Fruit fly (Drosophila melanogaster) S2 (cell line): ENCODE measurements around the gene CG14841.

Source experiments
- CG8478 ChIP-seq: fragments of >200 bp; optimal IDR thresholded peaks from 2 replicates; lab custom pipeline; 2018
- CTCF ChIP-seq, 2 experiments: fragments of >200 bp; optimal IDR thresholded peaks; 2 replicates each; lab custom pipeline; 2018

The CG14841 gene

DNA sequence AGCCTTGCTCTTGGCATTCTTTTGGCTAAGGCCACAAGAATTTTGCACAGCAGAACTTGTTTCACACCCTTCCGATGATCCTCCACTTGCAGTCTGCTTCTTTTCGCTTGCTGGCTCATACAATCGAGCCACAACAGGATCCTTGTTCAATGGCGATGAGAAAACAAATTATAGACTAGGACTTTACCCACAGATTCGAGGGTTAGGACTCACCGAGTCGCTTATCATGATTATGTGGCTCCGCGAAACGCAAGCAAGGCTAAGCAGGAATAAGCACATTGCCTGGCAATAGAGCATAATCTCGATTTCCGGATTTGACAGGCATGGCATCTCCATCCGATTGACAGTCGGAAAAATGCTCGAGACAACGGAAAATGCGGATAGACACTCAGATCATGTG, at the start of gene CG14841, which contains the start of gene CG14839:
Gene CG14841, minus strand, starts transcription at position 332 of the 400 bp plus-strand sequence.
Gene CG14839, plus strand, starts transcription at position 301 of the 400 bp plus-strand sequence.
- TF ChIP-seq CG8478 (lab: Kevin White, UChicago) = no peak
- TF ChIP-seq CTCF (optimal IDR thresholded peaks at IDR 0.05; lab: Kevin White, UChicago) = no peak

DNA sequence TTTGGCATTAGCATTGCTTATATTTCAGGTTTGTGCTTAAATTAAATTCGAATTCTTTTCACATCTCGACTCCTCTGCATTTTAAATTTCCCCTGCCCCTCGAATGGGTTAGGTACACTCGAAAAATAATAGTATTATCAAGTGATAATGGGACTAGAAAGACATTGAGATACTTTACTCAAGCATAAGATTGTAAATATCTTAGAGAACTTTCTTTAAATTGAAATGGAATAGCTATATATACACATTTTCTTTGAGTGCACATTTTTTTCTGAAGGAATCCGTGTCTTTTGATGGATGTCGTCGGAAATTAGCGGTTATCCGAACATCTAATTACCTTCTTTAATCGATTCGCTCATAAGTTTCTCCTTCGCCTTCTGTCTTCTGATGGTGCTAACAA, 48.8 kb upstream of the CG14841 start:
- TF ChIP-seq CG8478 (lab: Kevin White, UChicago) = no peak
- no peak for TF ChIP-seq CTCF (optimal IDR thresholded peaks at IDR 0.05; lab: Kevin White, UChicago)

DNA sequence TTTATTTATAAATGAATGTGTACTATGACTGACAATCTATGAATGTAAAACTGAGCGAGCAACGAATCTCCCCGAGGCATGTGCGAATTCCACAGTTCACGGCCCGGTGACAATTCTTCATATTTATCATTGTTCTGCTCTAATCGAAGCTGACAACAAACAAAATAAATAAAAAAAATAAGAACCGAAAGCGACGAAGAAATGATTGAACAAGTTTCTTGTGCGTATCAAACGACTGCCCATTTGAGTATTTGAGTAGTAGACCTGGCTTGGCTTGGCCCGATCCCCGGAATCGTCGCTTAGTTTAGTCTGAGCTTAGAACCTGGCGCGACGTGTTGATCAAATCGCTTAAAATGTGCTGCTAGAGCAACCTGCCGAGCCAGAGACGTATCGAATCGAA, 47.8 kb upstream of the CG14841 start, which contains the start of gene CG31321:
Gene CG31321, plus strand, starts transcription at position 301 of the 400 bp plus-strand sequence.
- TF ChIP-seq CTCF (optimal IDR thresholded peaks at IDR 0.05; lab: Kevin White, UChicago) = no peak
- no peak for TF ChIP-seq CG8478 (lab: Kevin White, UChicago)

DNA sequence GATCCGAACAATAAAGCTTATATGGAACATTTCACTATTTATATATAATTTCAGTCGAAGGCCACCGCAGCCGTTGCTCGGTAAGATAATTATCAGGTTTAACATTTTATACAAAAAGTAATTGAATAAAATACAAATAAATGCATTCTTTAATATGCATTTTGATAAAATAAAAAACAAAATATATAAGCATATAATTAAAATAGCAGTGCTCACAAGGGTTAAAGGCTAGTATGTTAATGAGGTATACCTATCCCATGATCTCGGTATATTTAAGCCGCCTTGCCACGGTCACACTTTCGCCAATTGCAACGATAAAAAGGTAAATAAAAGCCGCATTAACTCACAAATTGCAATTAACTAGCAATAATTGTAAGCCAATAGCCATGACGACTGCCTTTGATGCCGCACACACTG, 46.6 kb upstream of the CG14841 start, which contains the start of gene Polr2I:
Gene Polr2I, plus strand, starts transcription at position 289 of the 417 bp plus-strand sequence.
- TF ChIP-seq CG8478 (lab: Kevin White, UChicago) = no peak
- TF ChIP-seq CTCF (optimal IDR thresholded peaks at IDR 0.05; lab: Kevin White, UChicago) = no peak

DNA sequence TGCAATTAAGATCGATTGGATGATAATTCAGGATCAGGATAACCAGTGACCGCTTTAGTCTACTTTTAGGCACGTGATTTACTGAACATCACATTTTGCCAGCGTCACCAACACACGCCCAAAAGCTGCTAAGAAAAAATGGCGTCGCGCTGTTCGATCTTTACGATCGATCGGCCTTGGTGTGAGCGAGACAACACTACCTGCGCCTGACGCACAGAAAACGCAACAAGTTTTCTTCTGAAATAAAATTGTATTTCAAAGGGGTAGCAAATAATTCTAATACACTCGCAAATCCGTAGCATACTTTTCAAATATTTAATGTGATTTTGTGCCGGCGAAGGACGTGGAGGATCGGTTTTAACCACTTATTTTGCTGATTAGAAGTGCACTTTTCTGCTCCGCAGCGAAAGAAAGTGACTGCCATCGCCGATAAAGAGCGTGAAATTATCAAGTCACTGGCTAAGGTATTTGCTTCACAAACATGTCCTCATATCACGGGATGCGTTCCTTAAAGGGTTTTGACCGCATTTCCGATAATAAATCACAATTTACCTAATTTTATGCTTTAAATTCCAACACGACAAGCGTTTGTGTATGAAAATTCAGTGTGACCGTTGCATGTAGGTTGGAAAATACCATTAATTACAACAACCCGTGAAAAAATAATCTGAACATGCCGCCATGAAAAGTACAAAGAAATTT, 45.9 kb upstream of the CG14841 start:
- peak in 1 of 2 experiments; percentile 26 for TF ChIP-seq CTCF (optimal IDR thresholded peaks at IDR 0.05; lab: Kevin White, UChicago)
- TF ChIP-seq CG8478 (lab: Kevin White, UChicago) = no peak

DNA sequence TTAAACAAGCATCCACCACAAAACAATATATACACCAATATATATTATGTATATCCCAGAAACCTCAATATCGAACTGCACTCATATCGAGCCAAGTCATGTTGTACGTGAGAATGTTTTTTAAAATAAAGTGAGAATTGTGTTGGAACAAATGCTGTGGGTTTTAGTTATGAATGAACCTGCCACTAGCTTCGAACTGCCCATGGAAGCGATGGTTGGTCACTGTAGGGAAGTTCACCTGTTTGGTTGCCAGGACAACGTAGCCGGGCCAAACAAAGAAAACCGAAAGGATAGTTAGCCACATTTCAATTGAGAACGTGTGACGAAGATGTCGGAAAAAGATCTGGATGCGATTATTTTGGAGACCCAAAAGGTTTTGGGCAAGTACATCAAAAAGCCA, 39.9 kb upstream of the CG14841 start, which contains the start of gene IFT54:
Gene IFT54, plus strand, starts transcription at position 301 of the 400 bp plus-strand sequence.
- TF ChIP-seq CG8478 (lab: Kevin White, UChicago) (no peak), CTCF (optimal IDR thresholded peaks at IDR 0.05; lab: Kevin White, UChicago) (no peak)

DNA sequence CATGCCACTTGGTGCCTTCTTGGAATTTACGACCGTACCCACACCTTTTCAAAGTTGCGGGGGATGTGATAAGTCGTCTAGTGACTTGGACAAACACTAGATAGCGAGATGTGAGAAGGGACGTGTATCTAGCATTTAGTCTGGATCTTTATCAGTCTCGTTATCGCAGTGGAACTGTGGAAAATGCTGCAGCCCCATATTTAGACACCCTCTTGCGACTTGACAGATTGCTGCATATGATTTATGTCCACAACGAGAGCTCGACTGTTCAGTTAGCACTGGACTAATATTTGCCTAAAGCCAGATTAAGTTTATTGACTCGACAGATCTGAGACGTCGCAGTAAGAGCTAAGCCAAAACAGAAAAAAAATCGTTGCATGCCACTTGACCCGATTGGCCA, 37.7 kb upstream of the CG14841 start:
- no peak for TF ChIP-seq CTCF (optimal IDR thresholded peaks at IDR 0.05; lab: Kevin White, UChicago)
- no peak for TF ChIP-seq CG8478 (lab: Kevin White, UChicago)

DNA sequence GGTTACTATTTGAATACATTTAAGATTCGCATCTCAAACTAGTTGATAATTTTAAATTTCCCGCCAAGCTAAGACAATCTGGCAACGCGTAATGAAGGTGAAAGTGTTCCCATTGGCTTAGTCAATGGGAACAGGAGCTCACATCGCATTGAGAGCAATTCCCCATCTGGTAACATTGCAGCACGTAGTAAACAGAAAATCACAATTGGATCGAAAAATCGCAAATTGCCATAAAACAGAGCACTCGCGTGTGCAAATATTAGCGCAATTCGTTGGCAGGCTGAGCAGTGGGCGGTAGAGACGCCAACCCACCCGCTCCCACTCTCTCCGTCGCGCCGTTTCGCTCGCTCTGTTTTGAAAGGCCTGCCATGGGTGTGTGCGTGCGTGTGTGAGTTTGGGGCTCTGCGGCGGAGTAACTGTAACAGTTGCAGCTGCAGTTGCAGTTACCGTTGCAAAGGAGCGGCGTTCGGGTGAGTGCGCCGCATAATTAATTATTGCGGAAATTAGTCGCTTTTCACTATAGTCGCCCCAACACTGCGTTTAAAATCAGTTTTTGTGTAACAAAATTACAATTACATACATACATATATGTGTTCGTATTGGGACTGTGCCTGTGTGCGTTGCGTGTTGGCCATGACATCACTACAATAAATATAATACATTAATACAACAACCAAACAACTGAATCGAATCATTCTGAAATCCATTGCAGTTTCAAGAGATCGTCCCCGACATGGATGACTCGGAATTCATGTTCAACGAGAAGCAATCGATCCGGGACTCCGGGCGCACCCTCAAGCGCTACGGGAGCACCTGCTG, 36.1 kb upstream of the CG14841 start:
- TF ChIP-seq CTCF (optimal IDR thresholded peaks at IDR 0.05; lab: Kevin White, UChicago) (no peak), CG8478 (lab: Kevin White, UChicago) (no peak)

DNA sequence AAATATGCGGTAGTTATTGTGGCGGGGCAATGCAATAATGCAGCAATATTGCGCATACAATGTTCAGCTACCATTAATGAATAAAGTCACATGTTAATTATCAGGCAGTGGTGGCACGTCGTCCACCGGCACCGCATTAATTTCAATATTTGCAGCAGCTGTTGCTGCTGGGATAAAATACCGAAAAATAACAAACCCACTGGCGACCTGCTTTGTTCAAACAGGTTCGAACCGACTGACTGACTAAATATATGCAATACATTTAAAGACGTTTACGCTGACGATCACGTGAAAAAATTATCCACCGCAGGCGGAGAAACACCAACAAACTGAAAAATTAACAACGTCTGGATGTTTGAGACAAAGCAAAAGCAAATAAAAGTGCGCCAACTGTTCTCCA, 35.3 kb upstream of the CG14841 start:
- TF ChIP-seq CTCF (optimal IDR thresholded peaks at IDR 0.05; lab: Kevin White, UChicago) = no peak
- no peak for TF ChIP-seq CG8478 (lab: Kevin White, UChicago)

DNA sequence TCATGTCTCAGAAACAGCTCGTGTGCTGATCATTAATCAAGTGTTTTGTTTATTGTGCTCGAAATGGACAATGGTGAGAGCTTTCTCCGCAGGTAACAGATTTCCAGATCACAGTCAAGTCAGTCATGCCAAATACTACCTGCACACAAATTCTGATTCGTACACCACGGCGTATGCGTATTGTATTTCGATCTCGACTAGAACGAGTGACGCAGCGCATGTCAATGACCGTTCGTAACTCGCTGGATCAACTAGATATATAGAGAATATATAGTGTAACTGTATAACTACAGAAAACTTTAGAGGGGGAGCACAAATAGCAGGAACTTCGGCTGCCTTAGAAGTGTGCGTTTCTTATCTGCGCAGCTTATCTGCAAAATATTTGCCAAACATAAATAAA, 34.5 kb upstream of the CG14841 start:
- no peak for TF ChIP-seq CTCF (optimal IDR thresholded peaks at IDR 0.05; lab: Kevin White, UChicago)
- no peak for TF ChIP-seq CG8478 (lab: Kevin White, UChicago)

DNA sequence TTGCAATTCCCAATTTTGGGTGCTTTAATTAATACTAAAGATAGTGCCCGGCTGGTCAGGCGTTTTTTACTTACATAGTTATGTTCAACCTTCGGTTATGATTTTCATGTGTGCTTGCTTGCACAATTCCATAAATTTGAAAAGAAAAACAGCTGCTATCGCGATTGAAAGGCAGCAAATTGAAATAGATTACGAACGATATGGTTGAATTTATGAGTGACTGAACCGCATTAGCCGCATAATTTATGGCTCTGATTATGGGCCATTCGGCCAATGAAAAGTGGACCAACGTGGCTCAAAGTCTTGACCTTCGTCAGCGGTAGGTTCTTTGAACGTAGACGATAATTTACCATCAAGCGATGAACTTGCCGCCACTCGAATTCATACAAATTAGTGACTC, 33.9 kb upstream of the CG14841 start:
- no peak for TF ChIP-seq CG8478 (lab: Kevin White, UChicago)
- TF ChIP-seq CTCF (optimal IDR thresholded peaks at IDR 0.05; lab: Kevin White, UChicago) = no peak

DNA sequence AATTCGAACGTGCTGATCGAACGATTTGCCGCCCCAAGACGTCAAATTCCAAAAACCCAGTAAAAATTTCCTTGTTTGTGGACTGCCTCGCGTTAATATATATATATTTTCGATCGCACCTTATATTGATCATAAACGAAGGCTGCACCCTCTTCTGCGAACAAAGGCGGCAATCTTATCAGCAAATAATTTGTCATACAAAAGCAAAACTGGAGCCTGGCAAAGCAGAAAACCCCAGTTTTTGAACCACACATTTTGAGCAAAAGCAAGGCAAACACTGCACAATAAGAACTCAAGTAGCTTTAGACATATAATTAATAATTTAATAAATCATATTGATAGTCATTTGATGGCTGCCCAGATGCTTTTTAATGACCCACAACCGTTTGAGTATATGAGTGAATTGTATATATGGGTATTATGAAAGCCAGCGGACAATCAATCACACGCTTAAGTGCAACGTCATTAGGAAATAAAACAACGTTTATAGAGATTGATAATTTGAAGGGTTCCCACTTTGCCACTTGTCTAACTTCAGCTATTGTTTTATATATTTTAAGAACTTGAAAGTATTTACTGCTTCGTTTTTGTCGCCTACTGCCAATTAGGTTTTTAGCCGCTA, 32.3 kb upstream of the CG14841 start:
- TF ChIP-seq CG8478 (lab: Kevin White, UChicago) (no peak), CTCF (optimal IDR thresholded peaks at IDR 0.05; lab: Kevin White, UChicago) (no peak)

DNA sequence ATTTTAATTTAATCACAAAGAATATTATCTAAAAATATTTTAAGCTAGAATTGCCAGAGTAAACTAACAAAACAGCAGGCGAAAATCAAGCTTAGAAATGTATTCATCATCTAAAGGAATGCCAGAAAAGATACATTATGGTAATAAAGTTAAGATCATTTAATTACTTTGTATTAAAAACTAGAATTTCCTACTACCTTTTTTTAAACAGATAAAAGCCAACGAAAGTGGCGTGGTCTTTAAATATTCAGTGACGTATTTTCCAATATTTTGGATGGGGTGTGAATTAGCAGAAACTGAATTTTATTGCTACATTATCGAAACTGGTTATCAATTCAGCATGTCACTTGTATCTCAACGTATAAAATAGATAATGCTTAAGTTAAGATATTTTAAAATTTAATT, 30.1 kb upstream of the CG14841 start:
- TF ChIP-seq CTCF (optimal IDR thresholded peaks at IDR 0.05; lab: Kevin White, UChicago) (no peak), CG8478 (lab: Kevin White, UChicago) (no peak)

DNA sequence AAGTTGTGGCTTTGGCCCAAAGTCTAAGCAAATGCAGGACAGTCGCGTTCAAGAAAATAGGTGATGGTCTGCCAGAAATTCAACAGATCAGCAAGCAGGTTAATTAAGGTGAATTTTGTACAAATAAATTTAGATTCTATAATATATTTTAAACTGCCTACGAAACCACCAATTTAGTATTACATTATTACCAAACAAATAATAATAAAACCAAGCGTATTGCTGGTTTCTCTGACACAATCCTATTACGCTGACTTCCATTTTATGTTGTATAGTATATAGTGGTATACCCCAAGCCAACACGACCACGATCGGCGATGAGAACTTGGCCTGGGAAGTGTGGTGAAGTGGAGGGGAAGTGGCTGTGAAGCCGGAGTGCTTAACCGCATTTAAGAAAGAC, 29.2 kb upstream of the CG14841 start:
- TF ChIP-seq CG8478 (lab: Kevin White, UChicago) = no peak
- TF ChIP-seq CTCF (optimal IDR thresholded peaks at IDR 0.05; lab: Kevin White, UChicago) = no peak
